Fruit fly (Drosophila melanogaster) whole organism, pupa: ENCODE results near the gene CG32148.

Experiments
- CG10348 ChIP-seq: fragments of 200-800 bp; sonication (Bioruptor generic); IDR thresholded peaks from 2 replicates; pipeline ENCODE4 v1.3.6; 2022; ENCODE audit warnings: missing biosample characterization, missing genetic modification characterization
- CG12605 ChIP-seq: fragments of 200-800 bp; sonication (Bioruptor generic); IDR thresholded peaks from 2 replicates; pipeline ENCODE4 v1.3.6; 2022; ENCODE audit warnings: missing biosample characterization, missing genetic modification characterization
- CG13204 ChIP-seq: fragments of 200-800 bp; sonication (Bioruptor generic); optimal IDR thresholded peaks from 2 replicates; lab custom pipeline; 2018; ENCODE audit warnings: missing biosample characterization, mild to moderate bottlenecking, missing genetic modification characterization, moderate library complexity
- CG14655 ChIP-seq: fragments of 200-800 bp; sonication (Bioruptor generic); optimal IDR thresholded peaks from 3 replicates; lab custom pipeline; 2017; ENCODE audit warnings: mild to moderate bottlenecking, missing biosample characterization, missing genetic modification reagents, missing genetic modification characterization
- CG15710 ChIP-seq: fragments of 200-800 bp; sonication (Bioruptor generic); optimal IDR thresholded peaks from 2 replicates; lab custom pipeline; 2018; ENCODE audit warnings: missing biosample characterization, mild to moderate bottlenecking, missing genetic modification characterization, moderate library complexity
- CG17806 ChIP-seq: fragments of 200-800 bp; sonication (Bioruptor generic); optimal IDR thresholded peaks from 2 replicates; lab custom pipeline; 2018; ENCODE audit warnings: missing biosample characterization, mild to moderate bottlenecking, missing genetic modification characterization, moderate library complexity
- CG32121 ChIP-seq: fragments of 200-800 bp; sonication (Bioruptor generic); IDR thresholded peaks from 2 replicates; pipeline ENCODE4 v1.3.6; 2022; ENCODE audit warnings: missing biosample characterization, missing genetic modification characterization
- CG34367 ChIP-seq: fragments of 200-800 bp; sonication (Bioruptor generic); optimal IDR thresholded peaks from 2 replicates; lab custom pipeline; 2018; ENCODE audit warnings: missing biosample characterization, mild to moderate bottlenecking, missing genetic modification characterization
- CG4496 ChIP-seq: fragments of 200-800 bp; sonication (Bioruptor generic); IDR thresholded peaks from 3 replicates; pipeline ENCODE4 v1.3.6; 2022; ENCODE audit warnings: missing biosample characterization, missing genetic modification characterization
- CG8159 ChIP-seq: fragments of 200-800 bp; sonication (Bioruptor generic); optimal IDR thresholded peaks from 3 replicates; lab custom pipeline; 2018; ENCODE audit warnings: missing biosample characterization, mild to moderate bottlenecking, missing genetic modification characterization, moderate library complexity
- CG8301 ChIP-seq: fragments of 200-800 bp; sonication (Bioruptor generic); optimal IDR thresholded peaks from 2 replicates; lab custom pipeline; 2018; ENCODE audit warnings: missing biosample characterization, mild to moderate bottlenecking, missing genetic modification characterization
- CG9948 ChIP-seq: fragments of 200-800 bp; sonication (Bioruptor generic); optimal IDR thresholded peaks from 2 replicates; lab custom pipeline; 2018; ENCODE audit warnings: missing biosample characterization, mild to moderate bottlenecking, missing genetic modification characterization, moderate library complexity
- D1 ChIP-seq: fragments of 200-800 bp; sonication (Bioruptor generic); optimal IDR thresholded peaks from 2 replicates; lab custom pipeline; 2018; ENCODE audit warnings: missing biosample characterization, mild to moderate bottlenecking, missing genetic modification characterization, moderate library complexity
- EcR ChIP-seq: fragments of 200-800 bp; sonication (Bioruptor generic); optimal IDR thresholded peaks from 3 replicates; lab custom pipeline; 2019; ENCODE audit warnings: missing biosample characterization, missing genetic modification characterization, mild to moderate bottlenecking, moderate library complexity, missing genetic modification reagents
- Ets98B ChIP-seq: fragments of 200-800 bp; sonication (Bioruptor generic); IDR thresholded peaks from 2 replicates; pipeline ENCODE4 v1.3.6; 2022; ENCODE audit warnings: missing biosample characterization, missing genetic modification characterization
- Pif1A ChIP-seq: fragments of 200-800 bp; sonication (Bioruptor generic); optimal IDR thresholded peaks from 3 replicates; lab custom pipeline; 2016; ENCODE audit warnings: missing biosample characterization, missing genetic modification characterization
- Pif1B ChIP-seq: fragments of 200-800 bp; sonication (Bioruptor generic); optimal IDR thresholded peaks from 3 replicates; lab custom pipeline; 2016; ENCODE audit warnings: missing biosample characterization, missing genetic modification characterization
- Snoo ChIP-seq: fragments of 200-800 bp; sonication (Bioruptor generic); optimal IDR thresholded peaks from 3 replicates; lab custom pipeline; 2017; ENCODE audit warnings: missing biosample characterization, mild to moderate bottlenecking, missing genetic modification characterization, inconsistent platforms
- fd96Ca ChIP-seq: fragments of 200-800 bp; sonication (Bioruptor generic); IDR thresholded peaks from 3 replicates; pipeline ENCODE4 v1.3.6; 2022; ENCODE audit warnings: missing biosample characterization, missing genetic modification characterization
- gl ChIP-seq: fragments of 200-800 bp; sonication (Bioruptor generic); optimal IDR thresholded peaks from 2 replicates; lab custom pipeline; 2018; ENCODE audit warnings: missing biosample characterization, mild to moderate bottlenecking, missing genetic modification characterization
- rn ChIP-seq: fragments of 200-800 bp; sonication (Bioruptor generic); IDR thresholded peaks from 2 replicates; pipeline ENCODE4 v1.3.6; 2022; ENCODE audit warnings: missing biosample characterization, missing genetic modification characterization

CG32148 gene

dm6 chr3L:15050109-15050508, 26.8 kb downstream of the CG32148 start, which contains the start of gene CG18581:
CG18581 (minus strand) TSS chr3L:15050209.
- TF ChIP-seq CG12605 (GFP tag; lab: Robert Waterston, UW) (no peak), fd96Ca (no peak), CG34367 (tag; lab: Kevin White, UChicago) (no peak)

- TF ChIP-seq Pif1B (GFP tag; lab: Kevin White, UChicago): no peak
- no peak for TF ChIP-seq D1 (tag; lab: Kevin White, UChicago)
- no peak for TF ChIP-seq Pif1A (GFP tag; lab: Kevin White, UChicago)
- no peak for TF ChIP-seq CG32121 (GFP tag; lab: Robert Waterston, UW)
- TF ChIP-seq Ets98B: no peak
- no peak for TF ChIP-seq CG17806 (tag; lab: Kevin White, UChicago)
- no peak for TF ChIP-seq gl (tag; lab: Kevin White, UChicago)
- no peak for TF ChIP-seq CG10348 (GFP tag; lab: Robert Waterston, UW)
- no peak for TF ChIP-seq CG8159 (tag; lab: Kevin White, UChicago)
- no peak for TF ChIP-seq EcR (GFP tag; lab: Kevin White, UChicago)
- no peak for TF ChIP-seq fd96Ca
- no peak for TF ChIP-seq CG9948 (tag; lab: Kevin White, UChicago)
- TF ChIP-seq Snoo (tag; lab: Kevin White, UChicago): no peak
- TF ChIP-seq CG34367 (tag; lab: Kevin White, UChicago): no peak
- TF ChIP-seq CG15710 (tag; lab: Kevin White, UChicago): no peak
- TF ChIP-seq CG4496 (GFP tag; lab: Robert Waterston, UW): no peak
- no peak for TF ChIP-seq CG8301 (tag; lab: Kevin White, UChicago)
- no peak for TF ChIP-seq rn
- no peak for TF ChIP-seq CG12605 (GFP tag; lab: Robert Waterston, UW)
- TF ChIP-seq CG13204 (GFP tag; lab: Kevin White, UChicago): no peak
These were observed 27.4 kb downstream of the CG32148 start, which contains the start of gene CG12310 for dm6 chr3L:15050706-15051105. CG12310 (minus strand) TSS chr3L:15050806.

dm6 chr3L:15051325-15051724, 28.0 kb downstream of the CG32148 start, which contains the start of gene CG43679:
CG43679 (minus strand) TSS chr3L:15051425.
- TF ChIP-seq Pif1A (GFP tag; lab: Kevin White, UChicago) (no peak), Pif1B (GFP tag; lab: Kevin White, UChicago) (no peak), CG32121 (GFP tag; lab: Robert Waterston, UW) (no peak), CG9948 (tag; lab: Kevin White, UChicago) (no peak)

- no peak for TF ChIP-seq EcR (GFP tag; lab: Kevin White, UChicago)
- no peak for TF ChIP-seq Pif1B (GFP tag; lab: Kevin White, UChicago)
- TF ChIP-seq D1 (tag; lab: Kevin White, UChicago): no peak
- no peak for TF ChIP-seq CG4496 (GFP tag; lab: Robert Waterston, UW)
- no peak for TF ChIP-seq Pif1A (GFP tag; lab: Kevin White, UChicago)
- no peak for TF ChIP-seq CG14655
- TF ChIP-seq fd96Ca: no peak
- no peak for TF ChIP-seq CG8301 (tag; lab: Kevin White, UChicago)
- no peak for TF ChIP-seq CG32121 (GFP tag; lab: Robert Waterston, UW)
These were observed 29.1 kb downstream of the CG32148 start, which contains the start of gene CG13461 for dm6 chr3L:15052390-15052789. CG13461 (minus strand) TSS chr3L:15052490.

dm6 chr3L:15053251-15053650, 30.0 kb downstream of the CG32148 start, which contains the start of gene CG43680:
CG43680 (minus strand) TSS chr3L:15053351.
- TF ChIP-seq CG8159 (tag; lab: Kevin White, UChicago) (no peak), D1 (tag; lab: Kevin White, UChicago) (no peak), gl (tag; lab: Kevin White, UChicago) (no peak), CG13204 (GFP tag; lab: Kevin White, UChicago) (no peak)
- TF ChIP-seq, all 21 proteins: peak for 0

dm6 chr3L:15054035-15054434, 30.7 kb downstream of the CG32148 start, which contains the start of gene CG18649:
CG18649 (minus strand) TSS chr3L:15054135.
- TF ChIP-seq CG12605 (GFP tag; lab: Robert Waterston, UW): no peak
- no peak for TF ChIP-seq CG14655
- TF ChIP-seq gl (tag; lab: Kevin White, UChicago): no peak
- TF ChIP-seq EcR (GFP tag; lab: Kevin White, UChicago): no peak
- no peak for TF ChIP-seq CG15710 (tag; lab: Kevin White, UChicago)
- no peak for TF ChIP-seq CG17806 (tag; lab: Kevin White, UChicago)
- TF ChIP-seq fd96Ca: no peak
- no peak for TF ChIP-seq CG8159 (tag; lab: Kevin White, UChicago)
- TF ChIP-seq D1 (tag; lab: Kevin White, UChicago): no peak
- TF ChIP-seq Ets98B: no peak
- TF ChIP-seq CG32121 (GFP tag; lab: Robert Waterston, UW): no peak
- no peak for TF ChIP-seq Pif1B (GFP tag; lab: Kevin White, UChicago)
- no peak for TF ChIP-seq Snoo (tag; lab: Kevin White, UChicago)
- TF ChIP-seq CG34367 (tag; lab: Kevin White, UChicago): no peak
- TF ChIP-seq, all 21 proteins: peak for 0

dm6 chr3L:15054477-15054876, 31.2 kb downstream of the CG32148 start, which contains the start of gene EAChm:
EAChm (plus strand) TSS chr3L:15054777.
- no peak for TF ChIP-seq CG8301 (tag; lab: Kevin White, UChicago)
- no peak for TF ChIP-seq Pif1A (GFP tag; lab: Kevin White, UChicago)
- TF ChIP-seq CG34367 (tag; lab: Kevin White, UChicago): no peak
- no peak for TF ChIP-seq rn
